Worm (Caenorhabditis elegans) whole organism, L2 larva: Measurements from ENCODE around the gene nlp-3.

ENCODE experiments used
- Y55F3AM.14 ChIP-seq: fragments of 200-800 bp; sonication (Bioruptor generic); optimal IDR thresholded peaks from 2 replicates; lab custom pipeline; 2018; ENCODE audit warnings: mild to moderate bottlenecking, missing genetic modification characterization, missing compliant biosample characterization
- ZK546.5 ChIP-seq: sonication (generic microtip); optimal IDR thresholded peaks from 2 replicates; lab custom pipeline; 2017; ENCODE audit warnings: missing biosample characterization, missing genetic modification characterization
- aly-2 ChIP-seq: fragments of 150-350 bp; optimal IDR thresholded peaks from 2 replicates; lab custom pipeline; 2014; ENCODE audit warnings: missing biosample characterization, missing genetic modification characterization
- blmp-1 ChIP-seq: sonication (generic microtip); optimal IDR thresholded peaks from 2 replicates; lab custom pipeline; 2017; ENCODE audit warnings: missing genetic modification characterization, mild to moderate bottlenecking, missing compliant biosample characterization, antibody characterized with exemption, moderate library complexity; ENCODE audit not compliant: insufficient read depth
- ceh-16 ChIP-seq: fragments of 150-350 bp; optimal IDR thresholded peaks from 2 replicates; lab custom pipeline; 2014; ENCODE audit warnings: missing biosample characterization, missing genetic modification characterization
- ceh-82 ChIP-seq: fragments of 150-350 bp; optimal IDR thresholded peaks from 2 replicates; lab custom pipeline; 2014; ENCODE audit warnings: missing biosample characterization, missing genetic modification characterization
- dmd-4 ChIP-seq: sonication (generic microtip); optimal IDR thresholded peaks from 2 replicates; lab custom pipeline; 2017; ENCODE audit warnings: missing biosample characterization, missing genetic modification characterization
- egl-27 ChIP-seq: sonication (generic microtip); optimal IDR thresholded peaks from 3 replicates; lab custom pipeline; 2017; ENCODE audit warnings: missing biosample characterization, missing genetic modification reagents, missing genetic modification characterization
- elt-1 ChIP-seq: fragments of 150-350 bp; optimal IDR thresholded peaks from 2 replicates; lab custom pipeline; 2014; ENCODE audit warnings: missing biosample characterization, missing genetic modification characterization
- fos-1 ChIP-seq: fragments of 150-350 bp; optimal IDR thresholded peaks from 2 replicates; lab custom pipeline; 2014; ENCODE audit warnings: missing biosample characterization, missing genetic modification characterization
- gmeb-1 ChIP-seq: fragments of 150-350 bp; optimal IDR thresholded peaks from 2 replicates; lab custom pipeline; 2014; ENCODE audit warnings: missing biosample characterization, missing genetic modification characterization
- lin-11 ChIP-seq: fragments of 150-350 bp; sonication (generic microtip); optimal IDR thresholded peaks from 2 replicates; lab custom pipeline; 2014; ENCODE audit warnings: missing biosample characterization, missing genetic modification characterization, inconsistent platforms, mixed read lengths
- lin-13 ChIP-seq: fragments of 150-350 bp; optimal IDR thresholded peaks from 2 replicates; lab custom pipeline; 2014; ENCODE audit warnings: missing biosample characterization, missing genetic modification reagents, missing genetic modification characterization
- lsy-2 ChIP-seq, 2 experiments: fragments of 150-350 bp in 1 of 2; sonication (generic microtip) in 1 of 2; optimal IDR thresholded peaks; 2 replicates each; lab custom pipeline; 2014 to 2017; ENCODE audit warnings: missing biosample characterization in 2 of 2, missing genetic modification characterization in 2 of 2
- mdl-1 ChIP-seq, 2 experiments: fragments of 150-350 bp in 1 of 2; sonication (generic microtip) in 1 of 2; optimal IDR thresholded peaks; 2 replicates each; lab custom pipeline; 2017; ENCODE audit warnings: missing biosample characterization in 2 of 2, missing genetic modification characterization in 2 of 2
- nhr-10 ChIP-seq: sonication (generic microtip); optimal IDR thresholded peaks from 2 replicates; lab custom pipeline; 2017; ENCODE audit warnings: missing biosample characterization, missing genetic modification characterization
- nhr-12 ChIP-seq: fragments of 150-350 bp; optimal IDR thresholded peaks from 2 replicates; lab custom pipeline; 2014; ENCODE audit warnings: missing biosample characterization, missing genetic modification characterization
- nhr-129 ChIP-seq: fragments of 150-350 bp; optimal IDR thresholded peaks from 2 replicates; lab custom pipeline; 2014; ENCODE audit warnings: missing biosample characterization, missing genetic modification characterization
- nhr-21 ChIP-seq: fragments of 150-350 bp; optimal IDR thresholded peaks from 2 replicates; lab custom pipeline; 2014; ENCODE audit warnings: missing biosample characterization, missing genetic modification characterization
- nhr-23 ChIP-seq: fragments of 150-350 bp; optimal IDR thresholded peaks from 2 replicates; lab custom pipeline; 2014; ENCODE audit warnings: missing biosample characterization, missing genetic modification reagents, missing genetic modification characterization
- nhr-237 ChIP-seq: fragments of 150-350 bp; optimal IDR thresholded peaks from 2 replicates; lab custom pipeline; 2014; ENCODE audit warnings: missing biosample characterization, missing genetic modification characterization
- nhr-25 ChIP-seq: fragments of 150-350 bp; sonication (generic microtip); optimal IDR thresholded peaks from 3 replicates; lab custom pipeline; 2014; ENCODE audit warnings: missing biosample characterization, missing genetic modification characterization
- nhr-77 ChIP-seq: fragments of 150-350 bp; optimal IDR thresholded peaks from 2 replicates; lab custom pipeline; 2014; ENCODE audit warnings: missing biosample characterization, missing genetic modification characterization
- peb-1 ChIP-seq: fragments of 150-350 bp; optimal IDR thresholded peaks from 2 replicates; lab custom pipeline; 2014; ENCODE audit warnings: missing biosample characterization, missing genetic modification characterization
- skn-1 ChIP-seq: sonication (generic microtip); optimal IDR thresholded peaks from 2 replicates; lab custom pipeline; 2017; ENCODE audit warnings: missing biosample characterization, missing genetic modification characterization
- sma-3 ChIP-seq: sonication (generic microtip); optimal IDR thresholded peaks from 2 replicates; lab custom pipeline; 2016; ENCODE audit warnings: missing genetic modification reagents, missing genetic modification characterization, missing compliant biosample characterization
- sma-9 ChIP-seq, 2 experiments: fragments of 150-350 bp in 1 of 2; sonication (generic microtip) in 1 of 2; optimal IDR thresholded peaks; 2 replicates each; lab custom pipeline; 2014 to 2016; ENCODE audit warnings: missing genetic modification characterization in 2 of 2, mild to moderate bottlenecking in 1 of 2, missing biosample characterization in 1 of 2, missing compliant biosample characterization in 1 of 2, missing genetic modification reagents in 1 of 2, moderate library complexity in 1 of 2
- snpc-4 ChIP-seq: fragments of 150-350 bp; optimal IDR thresholded peaks from 2 replicates; lab custom pipeline; 2014; ENCODE audit warnings: missing biosample characterization, missing genetic modification characterization
- unc-39 ChIP-seq: fragments of 150-350 bp; optimal IDR thresholded peaks from 2 replicates; lab custom pipeline; 2014; ENCODE audit warnings: missing biosample characterization, missing genetic modification characterization
- unc-62 ChIP-seq: fragments of 150-350 bp; optimal IDR thresholded peaks from 2 replicates; lab custom pipeline; 2014; ENCODE audit warnings: missing biosample characterization, missing genetic modification reagents, missing genetic modification characterization
- ztf-11 ChIP-seq: sonication (generic microtip); optimal IDR thresholded peaks from 2 replicates; lab custom pipeline; 2017; ENCODE audit warnings: missing biosample characterization, missing genetic modification characterization
- ztf-4 ChIP-seq: fragments of 150-350 bp; optimal IDR thresholded peaks from 2 replicates; lab custom pipeline; 2014; ENCODE audit warnings: missing biosample characterization, missing genetic modification characterization

Gene nlp-3

DNA sequence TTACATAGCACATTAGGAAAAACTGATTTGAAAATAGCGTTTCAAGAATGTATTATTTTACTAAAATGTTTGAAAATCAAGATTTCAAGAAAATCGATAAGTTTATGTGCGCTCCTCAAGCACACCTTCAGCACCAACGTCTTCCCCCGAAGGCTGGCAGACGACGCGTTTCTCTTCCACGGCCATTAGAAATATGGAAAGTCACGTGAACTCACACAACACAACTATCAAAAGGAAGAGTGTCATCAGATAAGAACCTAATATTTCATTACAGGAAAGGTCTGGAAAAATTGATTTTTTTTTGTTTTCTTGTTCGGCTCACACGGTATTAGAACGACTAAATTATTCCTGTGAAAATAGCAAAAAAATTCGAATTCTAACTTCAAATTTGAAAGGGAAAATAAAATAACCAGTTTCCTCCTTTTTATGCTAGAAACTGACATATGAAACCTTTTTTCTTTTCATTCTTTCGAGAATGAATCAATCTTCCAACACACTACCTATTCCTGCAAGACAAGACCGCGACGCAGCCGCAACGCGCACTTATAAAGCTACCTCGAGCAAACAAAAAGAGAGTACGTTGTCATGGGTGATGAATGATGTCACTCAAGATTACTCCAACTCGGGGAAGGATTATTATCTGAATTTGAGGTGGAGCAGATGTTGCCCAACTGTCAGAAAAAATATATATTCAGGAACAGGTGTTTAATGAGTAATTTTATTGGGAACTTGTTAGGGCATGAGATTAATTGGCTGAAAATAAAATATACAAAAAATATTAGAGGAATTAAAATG is 47.1 kb upstream of the nlp-3 start (continued):
- TF ChIP-seq nhr-10 (tag; lab: Kevin White, UChicago) (no peak), snpc-4 (tag; lab: Kevin White, UChicago) (no peak), peb-1 (tag; lab: Kevin White, UChicago) (no peak), nhr-21 (no peak), Y55F3AM.14 (no peak), nhr-237 (no peak), lin-11 (tag; lab: Kevin White, UChicago) (peak; percentile 21), unc-62 (GFP tag; lab: Kevin White, UChicago) (no peak), sma-3 (no peak), ztf-4 (tag; lab: Kevin White, UChicago) (no peak), skn-1 (tag; lab: Kevin White, UChicago) (no peak), nhr-25 (tag; lab: Kevin White, UChicago) (no peak)

- TF ChIP-seq lsy-2 (tag; optimal IDR thresholded peaks at IDR 0.05; lab: Kevin White, UChicago) (no peak), mdl-1 (tag; optimal IDR thresholded peaks at IDR 0.05; lab: Kevin White, UChicago) (no peak), fos-1 (no peak), lin-13 (GFP tag; lab: Kevin White, UChicago) (no peak), aly-2 (no peak), dmd-4 (tag; lab: Kevin White, UChicago) (no peak), nhr-23 (tag; lab: Kevin White, UChicago) (no peak), egl-27 (tag; lab: Kevin White, UChicago) (no peak), sma-9 (GFP tag; optimal IDR thresholded peaks at IDR 0.05; lab: Kevin White, UChicago) (no peak), sma-9 (tag; optimal IDR thresholded peaks at IDR 0.05; lab: Kevin White, UChicago) (no peak), blmp-1 (tag; lab: Kevin White, UChicago) (no peak), nhr-129 (tag; lab: Kevin White, UChicago) (no peak), elt-1 (tag; lab: Kevin White, UChicago) (no peak), ZK546.5 (tag; lab: Kevin White, UChicago) (no peak), unc-62 (GFP tag; lab: Kevin White, UChicago) (no peak), ceh-82 (no peak), ztf-11 (tag; lab: Kevin White, UChicago) (no peak), nhr-12 (tag; lab: Kevin White, UChicago) (no peak), lin-11 (tag; lab: Kevin White, UChicago) (no peak), gmeb-1 (tag; lab: Kevin White, UChicago) (no peak), unc-39 (tag; lab: Kevin White, UChicago) (no peak)
These were observed 46.4 kb upstream of the nlp-3 start, which contains the start of gene skr-19 for ce11 chrX:13224608-13225007. Gene skr-19, minus strand, starts transcription at chrX:13224708.

DNA sequence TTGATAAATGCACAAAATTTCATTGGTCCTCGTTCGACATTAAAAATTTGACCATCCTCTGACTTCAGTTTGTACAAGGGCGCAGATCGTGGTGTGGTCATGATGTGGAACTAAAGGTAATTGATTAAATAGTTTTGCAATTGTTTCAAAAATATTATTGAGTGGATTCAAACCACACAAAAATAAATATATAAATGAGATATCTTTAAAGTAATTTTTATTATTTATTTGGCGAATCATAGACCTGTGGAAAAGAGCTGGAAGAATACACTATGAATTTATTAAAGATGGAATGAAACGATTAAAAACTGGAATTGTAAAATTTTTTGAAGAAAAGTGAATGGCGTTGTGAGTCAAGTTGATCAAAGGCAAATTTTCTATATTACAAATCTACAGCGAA is 45.2 kb upstream of the nlp-3 start, which contains the start of gene skr-20:
skr-20 (minus strand) TSS at position 101 of the 400 bp plus-strand sequence.
- TF ChIP-seq nhr-10 (tag; lab: Kevin White, UChicago) (no peak), dmd-4 (tag; lab: Kevin White, UChicago) (no peak), nhr-77 (tag; lab: Kevin White, UChicago) (no peak), ztf-11 (tag; lab: Kevin White, UChicago) (no peak), ceh-16 (tag; lab: Kevin White, UChicago) (no peak), nhr-12 (tag; lab: Kevin White, UChicago) (no peak)

DNA sequence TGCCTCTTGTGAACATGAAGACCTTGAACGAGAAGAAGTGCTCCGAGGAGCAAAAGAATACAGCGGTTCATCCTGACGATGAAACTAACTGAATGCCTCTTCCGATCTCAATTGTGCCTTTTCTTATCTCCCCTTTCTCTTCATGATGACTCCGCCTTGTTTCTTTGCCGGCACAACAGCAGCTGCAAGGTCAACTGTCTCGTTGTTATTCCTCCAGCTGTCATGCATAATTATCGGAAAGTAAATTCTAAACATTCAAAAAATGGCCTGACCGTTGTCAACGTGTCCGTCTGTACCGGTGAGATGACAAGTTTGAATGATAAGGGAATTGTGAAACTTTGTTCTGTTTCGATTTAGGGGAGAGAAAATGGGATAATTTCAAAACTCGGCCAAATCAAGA is 43.1 kb upstream of the nlp-3 start, which contains the start of gene asp-4:
asp-4 (minus strand) TSS at position 106 of the 400 bp plus-strand sequence.
- peak; percentile 30 for TF ChIP-seq fos-1
- TF ChIP-seq lin-13 (GFP tag; lab: Kevin White, UChicago) = no peak
- TF ChIP-seq sma-9 (GFP tag; optimal IDR thresholded peaks at IDR 0.05; lab: Kevin White, UChicago) = peak; percentile 4
- TF ChIP-seq sma-9 (tag; optimal IDR thresholded peaks at IDR 0.05; lab: Kevin White, UChicago) = no peak
- peak in 1 of 2 experiments; percentile 9 for TF ChIP-seq lsy-2 (tag; optimal IDR thresholded peaks at IDR 0.05; lab: Kevin White, UChicago)
- TF ChIP-seq nhr-129 (tag; lab: Kevin White, UChicago) = peak; percentile 48
- TF ChIP-seq gmeb-1 (tag; lab: Kevin White, UChicago) = no peak
